Worm (Caenorhabditis elegans) whole organism, L3 larva: ENCODE measurements around the gene Y116A8C.3.
A peak's percentile ranks its signal among the peaks of the same experiment; 100 is the strongest.

Experiments used
- aly-2 ChIP-seq: fragments of 150-350 bp; optimal IDR thresholded peaks from 2 replicates; lab custom pipeline; 2014; ENCODE audit warnings: missing biosample characterization, missing genetic modification characterization
- ama-1 ChIP-seq: fragments of 150-350 bp; optimal IDR thresholded peaks from 2 replicates; lab custom pipeline; 2018
- ceh-16 ChIP-seq: sonication (generic microtip); optimal IDR thresholded peaks from 2 replicates; lab custom pipeline; 2017; ENCODE audit warnings: missing biosample characterization, missing genetic modification characterization
- ceh-28 ChIP-seq: fragments of 150-350 bp; optimal IDR thresholded peaks from 2 replicates; lab custom pipeline; 2014; ENCODE audit warnings: missing biosample characterization, missing genetic modification reagents, missing genetic modification characterization
- ceh-82 ChIP-seq: fragments of 150-350 bp; optimal IDR thresholded peaks from 2 replicates; lab custom pipeline; 2014; ENCODE audit warnings: missing biosample characterization, missing genetic modification characterization
- ceh-9 ChIP-seq: sonication (generic microtip); optimal IDR thresholded peaks from 2 replicates; lab custom pipeline; 2018; ENCODE audit warnings: missing biosample characterization, missing genetic modification characterization
- daf-12 ChIP-seq: fragments of 150-350 bp; optimal IDR thresholded peaks from 2 replicates; lab custom pipeline; 2014; ENCODE audit warnings: missing biosample characterization, missing genetic modification reagents, missing genetic modification characterization
- egl-27 ChIP-seq: sonication (generic microtip); optimal IDR thresholded peaks from 4 replicates; lab custom pipeline; 2017; ENCODE audit warnings: missing biosample characterization, missing genetic modification reagents, missing genetic modification characterization
- egl-5 ChIP-seq: fragments of 150-350 bp; optimal IDR thresholded peaks from 2 replicates; lab custom pipeline; 2017; ENCODE audit warnings: missing biosample characterization, missing genetic modification reagents, missing genetic modification characterization, inconsistent platforms
- elt-2 ChIP-seq: sonication (generic microtip); optimal IDR thresholded peaks from 2 replicates; lab custom pipeline; 2016; ENCODE audit warnings: missing genetic modification reagents, mild to moderate bottlenecking, missing genetic modification characterization, missing compliant biosample characterization
- elt-3 ChIP-seq, 3 experiments: fragments of 150-350 bp in 1 of 3; sonication (generic microtip) in 2 of 3; optimal IDR thresholded peaks; 2 replicates in 2 of 3; 4 replicates in 1 of 3; lab custom pipeline; 2014 to 2017; ENCODE audit warnings: missing biosample characterization in 3 of 3, missing genetic modification characterization in 3 of 3
- fkh-10 ChIP-seq: sonication (generic microtip); optimal IDR thresholded peaks from 2 replicates; lab custom pipeline; 2017; ENCODE audit warnings: missing biosample characterization, missing genetic modification reagents, missing genetic modification characterization
- fkh-2 ChIP-seq: fragments of 150-350 bp; optimal IDR thresholded peaks from 2 replicates; lab custom pipeline; 2014; ENCODE audit warnings: missing biosample characterization, missing genetic modification reagents, missing genetic modification characterization
- fos-1 ChIP-seq: fragments of 150-350 bp; optimal IDR thresholded peaks from 2 replicates; lab custom pipeline; 2014; ENCODE audit warnings: missing biosample characterization, missing genetic modification characterization
- hmg-11 ChIP-seq: sonication (generic microtip); optimal IDR thresholded peaks from 2 replicates; lab custom pipeline; 2016; ENCODE audit warnings: missing genetic modification characterization, missing compliant biosample characterization
- lsy-12 ChIP-seq: sonication (generic microtip); optimal IDR thresholded peaks from 2 replicates; lab custom pipeline; 2016; ENCODE audit warnings: mild to moderate bottlenecking, missing genetic modification characterization, missing compliant biosample characterization
- mdl-1 ChIP-seq: fragments of 150-350 bp; optimal IDR thresholded peaks from 2 replicates; lab custom pipeline; 2014; ENCODE audit warnings: missing biosample characterization, missing genetic modification characterization
- nhr-11 ChIP-seq: fragments of 150-350 bp; optimal IDR thresholded peaks from 2 replicates; lab custom pipeline; 2014; ENCODE audit warnings: missing biosample characterization, missing genetic modification characterization
- nhr-237 ChIP-seq: fragments of 150-350 bp; optimal IDR thresholded peaks from 2 replicates; lab custom pipeline; 2014; ENCODE audit warnings: missing biosample characterization, missing genetic modification characterization
- nhr-28 ChIP-seq: fragments of 150-350 bp; optimal IDR thresholded peaks from 2 replicates; lab custom pipeline; 2014; ENCODE audit warnings: missing biosample characterization, missing genetic modification characterization
- nhr-43 ChIP-seq: sonication (generic microtip); optimal IDR thresholded peaks from 2 replicates; lab custom pipeline; 2016; ENCODE audit warnings: mild to moderate bottlenecking, missing genetic modification characterization, missing compliant biosample characterization; ENCODE audit not compliant: poor library complexity, severe bottlenecking
- nhr-77 ChIP-seq: fragments of 150-350 bp; optimal IDR thresholded peaks from 2 replicates; lab custom pipeline; 2014; ENCODE audit warnings: missing biosample characterization, missing genetic modification characterization
- pha-4 ChIP-seq: fragments of 150-350 bp; optimal IDR thresholded peaks from 2 replicates; lab custom pipeline; 2014; ENCODE audit warnings: missing biosample characterization, missing genetic modification reagents, missing genetic modification characterization
- sea-2 ChIP-seq: fragments of 150-350 bp; sonication (generic microtip); optimal IDR thresholded peaks from 4 replicates; lab custom pipeline; 2014; ENCODE audit warnings: missing biosample characterization, missing genetic modification reagents, missing genetic modification characterization
- tbx-2 ChIP-seq: sonication (generic microtip); optimal IDR thresholded peaks from 2 replicates; lab custom pipeline; 2016; ENCODE audit warnings: mild to moderate bottlenecking, missing genetic modification characterization, missing compliant biosample characterization
- unc-62 ChIP-seq: fragments of 150-350 bp; sonication (generic microtip); optimal IDR thresholded peaks from 4 replicates; lab custom pipeline; 2014; ENCODE audit warnings: missing biosample characterization, missing genetic modification reagents, missing genetic modification characterization
- ztf-11 ChIP-seq: fragments of 150-350 bp; optimal IDR thresholded peaks from 2 replicates; lab custom pipeline; 2014; ENCODE audit warnings: missing biosample characterization, missing genetic modification characterization

Gene Y116A8C.3

DNA sequence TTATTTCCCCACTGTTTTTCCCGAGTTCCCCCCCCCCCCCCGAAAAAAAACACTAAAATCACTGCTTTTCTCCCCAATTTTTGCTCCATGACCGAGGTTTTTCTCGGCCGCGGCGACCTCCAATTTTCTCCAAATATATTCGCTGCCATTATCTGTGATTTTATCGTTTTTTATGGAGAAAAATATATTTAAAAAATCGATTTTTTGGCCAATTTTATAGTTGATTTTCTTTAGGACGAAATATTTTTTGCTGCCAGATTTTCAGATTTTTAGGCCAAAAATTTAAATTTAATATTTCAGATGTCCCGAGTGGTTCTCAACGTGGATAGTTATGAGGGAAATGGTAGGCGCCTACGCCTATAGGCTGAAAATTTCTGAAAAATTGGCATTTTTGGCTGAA is 33.9 kb downstream of the Y116A8C.3 start, which contains the start of gene rad-54.B:
rad-54.B (plus strand) TSS at position 301 of the 400 bp plus-strand sequence.
- TF ChIP-seq ztf-11 (no peak), egl-27 (tag; lab: Kevin White, UChicago) (no peak), fkh-10 (GFP tag; lab: Kevin White, UChicago) (no peak), sea-2 (GFP tag; lab: Kevin White, UChicago) (no peak), nhr-237 (no peak), nhr-77 (tag; lab: Kevin White, UChicago) (no peak), unc-62 (no peak)

DNA sequence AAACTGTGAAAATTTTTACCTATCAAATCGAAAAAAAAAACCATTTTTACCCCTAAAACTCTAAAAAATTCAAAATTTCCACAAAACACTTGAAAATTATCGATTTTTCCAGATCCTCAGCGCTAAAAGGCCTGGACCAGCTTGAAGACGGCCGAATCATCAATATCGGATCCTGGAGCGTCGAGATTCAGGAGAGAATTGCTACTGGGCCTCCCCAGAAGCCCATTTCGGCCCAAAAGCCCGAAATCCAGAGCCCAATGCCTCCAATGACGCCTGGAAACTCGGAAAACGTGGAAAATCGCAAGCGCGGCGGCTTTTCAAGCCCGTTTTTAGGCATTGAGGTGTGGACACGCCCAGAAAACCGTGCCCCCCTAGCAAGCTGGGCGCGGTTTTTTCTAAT is 36.5 kb downstream of the Y116A8C.3 start:
- TF ChIP-seq ceh-9 (tag; lab: Kevin White, UChicago) (no peak), mdl-1 (tag; lab: Kevin White, UChicago) (no peak), nhr-77 (tag; lab: Kevin White, UChicago) (no peak), elt-2 (no peak), nhr-43 (tag; lab: Kevin White, UChicago) (no peak), egl-5 (no peak), daf-12 (tag; lab: Kevin White, UChicago) (no peak), hmg-11 (tag; lab: Kevin White, UChicago) (no peak), fos-1 (no peak), unc-62 (no peak), nhr-11 (tag; lab: Kevin White, UChicago) (no peak), aly-2 (tag; lab: Kevin White, UChicago) (no peak), ama-1 (lab: Kevin White, UChicago) (no peak), tbx-2 (tag; lab: Kevin White, UChicago) (no peak), ceh-16 (tag; lab: Kevin White, UChicago) (no peak), lsy-12 (tag; lab: Kevin White, UChicago) (no peak), elt-3 (tag; optimal IDR thresholded peaks at IDR 0.05; lab: Kevin White, UChicago) (no peak), nhr-28 (tag; lab: Kevin White, UChicago) (no peak)
- TF ChIP-seq, all 47 proteins: peak for 0

DNA sequence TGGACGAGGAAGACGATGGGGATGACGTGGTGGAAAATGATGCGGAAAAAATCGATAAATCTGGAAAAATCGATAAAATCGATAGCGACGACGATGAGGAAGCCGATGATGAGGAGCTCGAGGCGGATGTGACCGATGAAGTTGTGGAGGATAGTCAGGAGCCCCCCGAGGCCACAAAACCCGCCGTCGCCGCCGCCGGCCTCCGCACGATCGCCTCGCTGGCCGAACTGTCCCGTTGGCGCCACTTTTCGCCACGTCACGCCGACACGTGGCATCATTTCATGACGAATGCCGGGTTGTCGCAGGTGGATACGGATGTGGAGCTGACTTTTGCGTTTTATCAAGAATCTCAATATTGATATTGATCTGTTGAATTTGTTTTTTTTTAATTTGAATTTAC is 46.6 kb downstream of the Y116A8C.3 start:
- TF ChIP-seq ceh-28 (peak; percentile 25), ceh-82 (tag; lab: Kevin White, UChicago) (no peak), ceh-16 (tag; lab: Kevin White, UChicago) (no peak), fkh-10 (GFP tag; lab: Kevin White, UChicago) (no peak), fkh-2 (tag; lab: Kevin White, UChicago) (no peak), elt-3 (tag; optimal IDR thresholded peaks at IDR 0.05; lab: Kevin White, UChicago) (no peak), pha-4 (tag; lab: Kevin White, UChicago) (no peak)
